Fruit fly (Drosophila melanogaster) whole organism, adult: Measurements from ENCODE around the gene CG32276.

ENCODE experiments used
- CG11617 ChIP-seq: fragments of 200-800 bp; sonication (Bioruptor generic); optimal IDR thresholded peaks from 2 replicates; lab custom pipeline; 2017; ENCODE audit warnings: mild to moderate bottlenecking, missing biosample characterization, missing genetic modification reagents, missing genetic modification characterization
- CG12768 ChIP-seq: fragments of 200-800 bp; sonication (Bioruptor generic); optimal IDR thresholded peaks from 2 replicates; lab custom pipeline; 2017; ENCODE audit warnings: missing biosample characterization, missing genetic modification characterization, mild to moderate bottlenecking, moderate library complexity, missing genetic modification reagents
- CG33017 ChIP-seq: fragments of 200-800 bp; sonication (Bioruptor generic); optimal IDR thresholded peaks from 2 replicates; lab custom pipeline; 2018; ENCODE audit warnings: missing biosample characterization, mild to moderate bottlenecking, missing genetic modification characterization, moderate library complexity
- CG7045 ChIP-seq: fragments of 200-800 bp; sonication (Bioruptor generic); optimal IDR thresholded peaks from 2 replicates; lab custom pipeline; 2017; ENCODE audit warnings: missing biosample characterization, mild to moderate bottlenecking, missing genetic modification characterization
- Clk ChIP-seq: fragments of 200-800 bp; sonication (Bioruptor generic); optimal IDR thresholded peaks from 2 replicates; lab custom pipeline; 2017; ENCODE audit warnings: missing biosample characterization, missing genetic modification characterization
- Mnt ChIP-seq: fragments of 200-800 bp; sonication (Bioruptor generic); optimal IDR thresholded peaks from 2 replicates; lab custom pipeline; 2016; ENCODE audit warnings: missing biosample characterization, mild to moderate bottlenecking, missing genetic modification characterization
- cic ChIP-seq: fragments of 200-800 bp; sonication (Bioruptor generic); optimal IDR thresholded peaks from 2 replicates; lab custom pipeline; 2017; ENCODE audit warnings: missing biosample characterization, mild to moderate bottlenecking, missing genetic modification characterization, moderate library complexity
- toe ChIP-seq: fragments of 200-800 bp; sonication (Bioruptor generic); optimal IDR thresholded peaks from 2 replicates; lab custom pipeline; 2016; ENCODE audit warnings: missing biosample characterization, missing genetic modification characterization

DNA sequence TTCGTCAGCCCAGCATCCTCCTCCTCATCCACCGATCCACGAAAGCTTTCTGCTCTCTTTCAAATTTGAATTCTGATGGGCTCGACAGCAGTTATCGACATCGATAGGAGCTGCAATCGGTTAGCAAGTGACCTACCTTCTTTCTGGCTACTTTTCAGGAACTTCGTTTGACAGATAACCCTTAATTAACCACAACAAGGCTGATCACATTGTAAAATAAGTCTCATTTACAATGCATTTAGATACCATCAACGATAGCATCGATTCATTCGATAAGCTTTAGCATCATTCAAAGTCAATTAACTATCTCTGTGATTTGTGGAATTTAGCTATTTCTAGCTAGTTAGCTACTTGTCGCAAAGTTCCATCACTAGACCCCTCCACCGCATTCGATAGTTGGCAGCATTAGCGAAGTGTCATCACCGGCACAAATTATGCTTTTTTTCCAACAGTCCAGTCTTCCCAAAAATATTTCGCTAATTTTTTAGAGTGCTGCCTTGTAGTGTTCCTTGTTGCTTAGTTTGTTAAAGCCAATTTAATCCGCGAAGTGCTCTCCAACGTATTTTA, 20.2 kb downstream of the CG32276 start, which contains the start of the genes MnM and Girdin:
- TF ChIP-seq CG11617 (GFP tag; lab: Kevin White, UChicago) (peak; percentile 66), CG33017 (tag; lab: Kevin White, UChicago) (no peak), Clk (GFP tag; lab: Kevin White, UChicago) (peak; percentile 9), CG12768 (GFP tag; lab: Kevin White, UChicago) (peak; percentile 0), Mnt (GFP tag; lab: Kevin White, UChicago) (peak; percentile 58), toe (GFP tag; lab: Kevin White, UChicago) (peak; percentile 67), CG7045 (GFP tag; lab: Kevin White, UChicago) (peak; percentile 39), cic (GFP tag; lab: Kevin White, UChicago) (no peak)
